Fruit fly (Drosophila melanogaster) Kc167 (cell line): ENCODE measurements around the gene CG2772.

Experiments
- h ChIP-seq: fragments of >200 bp; optimal IDR thresholded peaks from 3 replicates; lab custom pipeline; 2018; ENCODE audit warnings: missing external identifiers
- insv ChIP-seq: fragments of >200 bp; optimal IDR thresholded peaks from 3 replicates; lab custom pipeline; 2018; ENCODE audit warnings: missing external identifiers

DNA sequence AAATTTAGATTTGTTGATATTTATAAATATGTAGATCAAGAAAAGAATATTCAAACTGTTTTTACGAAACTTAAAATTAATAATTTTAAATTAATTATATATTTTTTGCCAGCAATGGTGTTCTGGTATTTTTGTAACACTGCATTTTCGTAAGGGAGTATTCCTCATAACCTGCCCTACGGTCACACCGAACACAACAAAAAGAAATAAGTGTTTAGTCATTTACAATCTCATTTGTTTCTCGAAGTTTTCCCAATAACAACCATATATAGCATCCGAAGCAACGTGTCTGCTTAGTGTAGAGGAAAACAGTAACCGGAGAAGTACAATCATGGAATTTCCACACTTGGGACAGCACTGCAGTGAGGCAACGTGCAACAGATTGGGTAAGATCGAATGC, 6.5 kb downstream of the CG2772 start, which contains the start of gene CG12795:
- TF ChIP-seq insv (lab: Kevin White, UChicago) (no peak), h (lab: Kevin White, UChicago) (no peak)
